Worm (Caenorhabditis elegans) whole organism, L3 larva: ENCODE data around the gene F12A10.8.

Experiments used
- R02D3.7 ChIP-seq: fragments of 150-350 bp; optimal IDR thresholded peaks from 2 replicates; lab custom pipeline; 2014; ENCODE audit warnings: missing biosample characterization, missing genetic modification characterization
- ZK546.5 ChIP-seq: sonication (generic microtip); optimal IDR thresholded peaks from 2 replicates; lab custom pipeline; 2017; ENCODE audit warnings: missing biosample characterization, missing genetic modification characterization
- aly-2 ChIP-seq: fragments of 150-350 bp; optimal IDR thresholded peaks from 2 replicates; lab custom pipeline; 2014; ENCODE audit warnings: missing biosample characterization, missing genetic modification characterization
- ama-1 ChIP-seq: fragments of 150-350 bp; optimal IDR thresholded peaks from 2 replicates; lab custom pipeline; 2018
- ceh-16 ChIP-seq: sonication (generic microtip); optimal IDR thresholded peaks from 2 replicates; lab custom pipeline; 2017; ENCODE audit warnings: missing biosample characterization, missing genetic modification characterization
- ceh-28 ChIP-seq: fragments of 150-350 bp; optimal IDR thresholded peaks from 2 replicates; lab custom pipeline; 2014; ENCODE audit warnings: missing biosample characterization, missing genetic modification reagents, missing genetic modification characterization
- ceh-82 ChIP-seq: fragments of 150-350 bp; optimal IDR thresholded peaks from 2 replicates; lab custom pipeline; 2014; ENCODE audit warnings: missing biosample characterization, missing genetic modification characterization
- ceh-9 ChIP-seq: sonication (generic microtip); optimal IDR thresholded peaks from 2 replicates; lab custom pipeline; 2018; ENCODE audit warnings: missing biosample characterization, missing genetic modification characterization
- daf-12 ChIP-seq: fragments of 150-350 bp; optimal IDR thresholded peaks from 2 replicates; lab custom pipeline; 2014; ENCODE audit warnings: missing biosample characterization, missing genetic modification reagents, missing genetic modification characterization
- egl-27 ChIP-seq: sonication (generic microtip); optimal IDR thresholded peaks from 4 replicates; lab custom pipeline; 2017; ENCODE audit warnings: missing biosample characterization, missing genetic modification reagents, missing genetic modification characterization
- egl-5 ChIP-seq: fragments of 150-350 bp; optimal IDR thresholded peaks from 2 replicates; lab custom pipeline; 2017; ENCODE audit warnings: missing biosample characterization, missing genetic modification reagents, missing genetic modification characterization, inconsistent platforms
- elt-1 ChIP-seq: fragments of 150-350 bp; optimal IDR thresholded peaks from 2 replicates; lab custom pipeline; 2014; ENCODE audit warnings: missing biosample characterization, missing genetic modification characterization
- elt-2 ChIP-seq: sonication (generic microtip); optimal IDR thresholded peaks from 2 replicates; lab custom pipeline; 2016; ENCODE audit warnings: missing genetic modification reagents, mild to moderate bottlenecking, missing genetic modification characterization, missing compliant biosample characterization
- elt-3 ChIP-seq, 3 experiments: fragments of 150-350 bp in 1 of 3; sonication (generic microtip) in 2 of 3; optimal IDR thresholded peaks; 2 replicates in 2 of 3; 4 replicates in 1 of 3; lab custom pipeline; 2014 to 2017; ENCODE audit warnings: missing biosample characterization in 3 of 3, missing genetic modification characterization in 3 of 3
- eor-1 ChIP-seq, 2 experiments: fragments of 150-350 bp; optimal IDR thresholded peaks; 2 replicates each; lab custom pipeline; 2014 to 2018; ENCODE audit warnings: missing biosample characterization in 2 of 2, missing genetic modification characterization in 2 of 2
- fkh-10 ChIP-seq: sonication (generic microtip); optimal IDR thresholded peaks from 2 replicates; lab custom pipeline; 2017; ENCODE audit warnings: missing biosample characterization, missing genetic modification reagents, missing genetic modification characterization
- fkh-2 ChIP-seq: fragments of 150-350 bp; optimal IDR thresholded peaks from 2 replicates; lab custom pipeline; 2014; ENCODE audit warnings: missing biosample characterization, missing genetic modification reagents, missing genetic modification characterization
- fos-1 ChIP-seq: fragments of 150-350 bp; optimal IDR thresholded peaks from 2 replicates; lab custom pipeline; 2014; ENCODE audit warnings: missing biosample characterization, missing genetic modification characterization
- hmg-11 ChIP-seq: sonication (generic microtip); optimal IDR thresholded peaks from 2 replicates; lab custom pipeline; 2016; ENCODE audit warnings: missing genetic modification characterization, missing compliant biosample characterization
- jun-1 ChIP-seq: fragments of 150-350 bp; optimal IDR thresholded peaks from 2 replicates; lab custom pipeline; 2014; ENCODE audit warnings: missing biosample characterization, missing genetic modification reagents, missing genetic modification characterization
- lin-15B ChIP-seq: fragments of 150-350 bp; optimal IDR thresholded peaks from 2 replicates; lab custom pipeline; 2014; ENCODE audit warnings: missing biosample characterization, missing genetic modification characterization
- lin-39 ChIP-seq: fragments of 150-350 bp; optimal IDR thresholded peaks from 2 replicates; lab custom pipeline; 2018; ENCODE audit warnings: missing biosample characterization, missing genetic modification reagents, missing genetic modification characterization
- lsy-12 ChIP-seq: sonication (generic microtip); optimal IDR thresholded peaks from 2 replicates; lab custom pipeline; 2016; ENCODE audit warnings: mild to moderate bottlenecking, missing genetic modification characterization, missing compliant biosample characterization
- mdl-1 ChIP-seq: fragments of 150-350 bp; optimal IDR thresholded peaks from 2 replicates; lab custom pipeline; 2014; ENCODE audit warnings: missing biosample characterization, missing genetic modification characterization
- mml-1 ChIP-seq: fragments of 150-350 bp; sonication (generic microtip); optimal IDR thresholded peaks from 3 replicates; lab custom pipeline; 2014; ENCODE audit warnings: missing biosample characterization, missing genetic modification characterization
- nfya-1 ChIP-seq: sonication (generic microtip); optimal IDR thresholded peaks from 2 replicates; lab custom pipeline; 2017; ENCODE audit warnings: missing genetic modification characterization, mild to moderate bottlenecking, missing compliant biosample characterization, antibody characterized with exemption, moderate library complexity; ENCODE audit not compliant: insufficient read depth
- nhr-11 ChIP-seq: fragments of 150-350 bp; optimal IDR thresholded peaks from 2 replicates; lab custom pipeline; 2014; ENCODE audit warnings: missing biosample characterization, missing genetic modification characterization
- nhr-12 ChIP-seq: fragments of 150-350 bp; optimal IDR thresholded peaks from 2 replicates; lab custom pipeline; 2014; ENCODE audit warnings: missing biosample characterization, missing genetic modification characterization
- nhr-23 ChIP-seq: fragments of 150-350 bp; optimal IDR thresholded peaks from 2 replicates; lab custom pipeline; 2014; ENCODE audit warnings: missing biosample characterization, missing genetic modification reagents, missing genetic modification characterization
- nhr-237 ChIP-seq: fragments of 150-350 bp; optimal IDR thresholded peaks from 2 replicates; lab custom pipeline; 2014; ENCODE audit warnings: missing biosample characterization, missing genetic modification characterization
- nhr-25 ChIP-seq: sonication (generic microtip); optimal IDR thresholded peaks from 2 replicates; lab custom pipeline; 2017; ENCODE audit warnings: missing biosample characterization, missing genetic modification characterization
- nhr-28 ChIP-seq: fragments of 150-350 bp; optimal IDR thresholded peaks from 2 replicates; lab custom pipeline; 2014; ENCODE audit warnings: missing biosample characterization, missing genetic modification characterization
- nhr-43 ChIP-seq: sonication (generic microtip); optimal IDR thresholded peaks from 2 replicates; lab custom pipeline; 2016; ENCODE audit warnings: mild to moderate bottlenecking, missing genetic modification characterization, missing compliant biosample characterization; ENCODE audit not compliant: poor library complexity, severe bottlenecking
- nhr-67 ChIP-seq: fragments of 150-350 bp; optimal IDR thresholded peaks from 2 replicates; lab custom pipeline; 2014; ENCODE audit warnings: missing biosample characterization, missing genetic modification characterization
- nhr-76 ChIP-seq: fragments of 150-350 bp; sonication (generic microtip); optimal IDR thresholded peaks from 5 replicates; lab custom pipeline; 2014; ENCODE audit warnings: missing biosample characterization, missing genetic modification characterization
- nhr-77 ChIP-seq: fragments of 150-350 bp; optimal IDR thresholded peaks from 2 replicates; lab custom pipeline; 2014; ENCODE audit warnings: missing biosample characterization, missing genetic modification characterization
- pha-4 ChIP-seq: fragments of 150-350 bp; optimal IDR thresholded peaks from 2 replicates; lab custom pipeline; 2014; ENCODE audit warnings: missing biosample characterization, missing genetic modification reagents, missing genetic modification characterization
- pqm-1 ChIP-seq: fragments of 150-350 bp; optimal IDR thresholded peaks from 2 replicates; lab custom pipeline; 2017; ENCODE audit warnings: missing biosample characterization, missing genetic modification characterization, inconsistent platforms
- sea-2 ChIP-seq: fragments of 150-350 bp; sonication (generic microtip); optimal IDR thresholded peaks from 4 replicates; lab custom pipeline; 2014; ENCODE audit warnings: missing biosample characterization, missing genetic modification reagents, missing genetic modification characterization
- skn-1 ChIP-seq: fragments of 150-350 bp; optimal IDR thresholded peaks from 2 replicates; lab custom pipeline; 2014; ENCODE audit warnings: missing biosample characterization, missing genetic modification characterization
- snpc-4 ChIP-seq: fragments of 150-350 bp; optimal IDR thresholded peaks from 2 replicates; lab custom pipeline; 2014; ENCODE audit warnings: missing biosample characterization, missing genetic modification characterization
- tbx-2 ChIP-seq: sonication (generic microtip); optimal IDR thresholded peaks from 2 replicates; lab custom pipeline; 2016; ENCODE audit warnings: mild to moderate bottlenecking, missing genetic modification characterization, missing compliant biosample characterization
- unc-39 ChIP-seq: sonication (generic microtip); optimal IDR thresholded peaks from 4 replicates; lab custom pipeline; 2017; ENCODE audit warnings: missing biosample characterization, missing genetic modification characterization
- unc-62 ChIP-seq: fragments of 150-350 bp; sonication (generic microtip); optimal IDR thresholded peaks from 4 replicates; lab custom pipeline; 2014; ENCODE audit warnings: missing biosample characterization, missing genetic modification reagents, missing genetic modification characterization
- zag-1 ChIP-seq: fragments of 150-350 bp; optimal IDR thresholded peaks from 2 replicates; lab custom pipeline; 2014; ENCODE audit warnings: missing biosample characterization, missing genetic modification characterization
- ztf-11 ChIP-seq: fragments of 150-350 bp; optimal IDR thresholded peaks from 2 replicates; lab custom pipeline; 2014; ENCODE audit warnings: missing biosample characterization, missing genetic modification characterization
- ztf-4 ChIP-seq: fragments of 150-350 bp; optimal IDR thresholded peaks from 2 replicates; lab custom pipeline; 2014; ENCODE audit warnings: missing biosample characterization, missing genetic modification characterization

The F12A10.8 gene

DNA sequence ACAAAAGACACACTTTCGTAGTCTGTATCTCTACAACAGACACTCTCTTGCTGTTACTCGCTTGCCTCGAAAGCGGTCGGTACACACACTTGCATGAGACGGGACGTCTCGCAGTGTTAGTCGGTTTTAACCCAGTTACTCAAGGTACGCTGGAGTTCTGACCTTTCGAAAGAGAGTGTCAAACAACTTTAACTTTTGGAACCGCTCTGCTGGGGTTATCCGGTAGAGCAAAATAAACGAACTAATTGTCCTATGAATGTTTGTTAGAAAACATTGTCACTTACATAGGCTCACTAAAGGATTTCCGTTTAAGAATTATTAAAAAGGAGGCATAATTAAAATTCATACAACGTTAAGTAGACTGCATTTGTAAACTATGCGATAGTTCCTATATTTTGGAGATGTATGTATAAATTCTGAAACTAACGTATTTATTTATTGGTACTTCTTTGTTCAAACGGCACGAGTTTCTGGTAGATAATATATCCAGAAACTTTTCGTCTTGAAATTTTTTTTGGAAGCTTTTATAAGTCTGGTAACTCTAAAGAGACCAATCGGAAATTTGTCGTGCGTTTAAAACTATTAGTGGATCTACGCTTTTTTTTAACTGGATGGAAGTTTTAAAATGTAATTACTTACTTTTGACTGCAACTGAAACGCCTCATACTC, 42.7 kb upstream of the F12A10.8 start:
- TF ChIP-seq fos-1 (tag; lab: Kevin White, UChicago) (peak; percentile 90), lin-39 (tag; lab: Kevin White, UChicago) (peak; percentile 97), ceh-16 (tag; lab: Kevin White, UChicago) (peak; percentile 80), nfya-1 (tag; lab: Kevin White, UChicago) (peak; percentile 97), ceh-9 (tag; lab: Kevin White, UChicago) (no peak), lin-15B (tag; lab: Kevin White, UChicago) (peak; percentile 85), unc-39 (peak; percentile 35), ceh-28 (tag; lab: Kevin White, UChicago) (peak; percentile 94), sea-2 (GFP tag; lab: Kevin White, UChicago) (no peak), zag-1 (tag; lab: Kevin White, UChicago) (peak; percentile 93), ztf-11 (tag; lab: Kevin White, UChicago) (peak; percentile 61), elt-1 (peak; percentile 54), nhr-43 (peak; percentile 95), egl-5 (peak; percentile 96), eor-1 (tag; optimal IDR thresholded peaks at IDR 0.05; lab: Kevin White, UChicago) (peak in 1 of 2 experiments; percentile 71), fkh-10 (GFP tag; lab: Kevin White, UChicago) (peak; percentile 99), nhr-12 (tag; lab: Kevin White, UChicago) (no peak), ceh-82 (tag; lab: Kevin White, UChicago) (peak; percentile 95), pha-4 (tag; lab: Kevin White, UChicago) (peak; percentile 99), nhr-23 (tag; lab: Kevin White, UChicago) (peak; percentile 99), ztf-4 (peak; percentile 91), unc-62 (GFP tag; lab: Kevin White, UChicago) (peak; percentile 81), mdl-1 (tag; lab: Kevin White, UChicago) (peak; percentile 29), nhr-67 (tag; lab: Kevin White, UChicago) (peak; percentile 53), lsy-12 (tag; lab: Kevin White, UChicago) (peak; percentile 98), pqm-1 (peak; percentile 94), aly-2 (tag; lab: Kevin White, UChicago) (peak; percentile 88), ama-1 (peak; percentile 100), daf-12 (tag; lab: Kevin White, UChicago) (peak; percentile 67), snpc-4 (tag; lab: Kevin White, UChicago) (peak; percentile 100), ZK546.5 (tag; lab: Kevin White, UChicago) (peak; percentile 44), hmg-11 (tag; lab: Kevin White, UChicago) (peak; percentile 98), mml-1 (tag; lab: Kevin White, UChicago) (no peak), elt-2 (tag; lab: Kevin White, UChicago) (peak; percentile 97), R02D3.7 (tag; lab: Kevin White, UChicago) (peak; percentile 90), nhr-76 (peak; percentile 52), elt-3 (tag; optimal IDR thresholded peaks at IDR 0.05; lab: Kevin White, UChicago) (peak in 2 of 3 experiments; percentile 77 to 92), jun-1 (tag; lab: Kevin White, UChicago) (peak; percentile 98), skn-1 (tag; lab: Kevin White, UChicago) (peak; percentile 95), nhr-25 (tag; lab: Kevin White, UChicago) (peak; percentile 99), nhr-28 (tag; lab: Kevin White, UChicago) (peak; percentile 76), nhr-237 (tag; lab: Kevin White, UChicago) (peak; percentile 57), tbx-2 (tag; lab: Kevin White, UChicago) (peak; percentile 97), egl-27 (tag; lab: Kevin White, UChicago) (peak; percentile 71), nhr-11 (peak; percentile 95), nhr-77 (peak; percentile 93), fkh-2 (tag; lab: Kevin White, UChicago) (peak; percentile 95)
